Worm (Caenorhabditis elegans) whole organism, early embryonic: Measurements from ENCODE around the gene nac-3.

Experiments used
- flt-1 ChIP-seq: fragments of 200-800 bp; sonication (Bioruptor generic); IDR thresholded peaks from 2 replicates; pipeline ENCODE4 v1.3.6; 2022; ENCODE audit warnings: missing genetic modification characterization, missing compliant biosample characterization
- hmg-4 ChIP-seq: fragments of 200-800 bp; sonication (Bioruptor generic); optimal IDR thresholded peaks from 2 replicates; lab custom pipeline; 2018; ENCODE audit warnings: mild to moderate bottlenecking, missing genetic modification characterization, missing compliant biosample characterization
- tbx-11 ChIP-seq: fragments of 200-800 bp; sonication (Bioruptor generic); IDR thresholded peaks from 2 replicates; pipeline ENCODE4 v1.3.6; 2022; ENCODE audit warnings: missing genetic modification characterization, missing compliant biosample characterization

DNA sequence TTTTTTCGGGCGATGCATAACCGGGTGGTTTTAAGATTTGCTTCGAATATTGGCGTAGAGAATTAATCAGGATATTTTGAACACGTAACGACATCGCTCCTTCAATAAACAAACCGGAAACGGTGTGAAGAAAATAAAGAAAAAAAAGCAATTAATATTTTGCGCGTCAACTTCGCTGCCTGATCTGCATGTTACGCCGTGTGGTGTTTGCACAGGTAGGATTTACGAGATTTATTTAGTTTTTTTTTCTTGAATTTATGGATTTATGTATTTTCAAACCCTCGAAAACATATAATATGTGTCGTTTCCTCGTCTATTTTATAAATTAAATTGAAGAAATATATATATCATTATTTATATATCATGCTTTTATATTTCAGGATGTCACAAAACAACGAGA, 37.9 kb upstream of the nac-3 start, which contains the start of the genes ZK1128.1 and mett-10:
- TF ChIP-seq flt-1 (GFP tag; lab: Robert Waterston, UW) (no peak), tbx-11 (no peak), hmg-4 (GFP tag; lab: Kevin White, UChicago) (no peak)
